Worm (Caenorhabditis elegans): ENCODE measurements around the gene Y43D4A.2.

DNA sequence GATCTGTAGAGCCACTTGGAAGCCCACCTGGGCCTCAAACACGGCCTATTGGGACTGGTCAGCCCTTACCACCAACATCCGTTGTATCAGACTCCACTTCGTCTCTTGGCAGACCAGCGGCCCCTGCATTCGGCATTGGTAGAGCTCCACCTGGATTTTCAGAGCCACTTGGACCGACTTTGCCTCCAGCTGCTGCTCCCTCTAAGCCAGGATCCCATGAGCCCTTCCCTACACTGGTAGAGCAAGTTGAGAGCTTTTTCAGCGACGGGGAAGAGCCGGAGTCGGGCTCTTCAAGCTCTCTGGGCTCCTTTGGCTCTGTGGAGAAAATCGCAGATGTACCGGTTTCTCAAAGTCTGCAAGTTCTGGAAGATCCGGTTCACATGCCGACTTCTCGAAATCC, 23.0 kb upstream of the Y43D4A.2 start:
- TF ChIP-seq ama-1 (optimal IDR thresholded peaks at IDR 0.05) (no peak), tbx-37 (GFP tag; conservative IDR thresholded peaks at IDR 0.05) (no peak), hnd-1 (tag; optimal IDR thresholded peaks at IDR 0.05) (no peak), ceh-36 (tag; optimal IDR thresholded peaks at IDR 0.05) (no peak), ceh-13 (GFP tag; optimal IDR thresholded peaks at IDR 0.05) (no peak), flt-1 (GFP tag; IDR thresholded peaks at IDR 0.05) (no peak), B0310.2 (tag; optimal IDR thresholded peaks at IDR 0.05) (no peak), scrt-1 (GFP tag; IDR thresholded peaks at IDR 0.05) (no peak), F13C5.2 (tag; optimal IDR thresholded peaks at IDR 0.05) (no peak), ets-7 (tag; optimal IDR thresholded peaks at IDR 0.05) (no peak), pes-1 (GFP tag; IDR thresholded peaks at IDR 0.05) (no peak), hmbx-1 (tag; optimal IDR thresholded peaks at IDR 0.05) (no peak), aly-1 (tag; optimal IDR thresholded peaks at IDR 0.05) (no peak), sea-1 (GFP tag; conservative IDR thresholded peaks at IDR 0.05) (no peak)
